Worm (Caenorhabditis elegans) whole organism, early embryonic: ENCODE measurements around the gene C05E11.3.

Source experiments
- F13C5.2 ChIP-seq: sonication (generic microtip); optimal IDR thresholded peaks from 2 replicates; lab custom pipeline; 2017; ENCODE audit warnings: mild to moderate bottlenecking, missing genetic modification characterization, inconsistent platforms, missing compliant biosample characterization
- ama-1 ChIP-seq: fragments of 150-350 bp; optimal IDR thresholded peaks from 2 replicates; lab custom pipeline; 2014
- ceh-13 ChIP-seq: fragments of 200-800 bp; sonication (Bioruptor generic); optimal IDR thresholded peaks from 2 replicates; lab custom pipeline; 2018; ENCODE audit warnings: mild to moderate bottlenecking, missing genetic modification characterization, missing compliant biosample characterization
- ets-7 ChIP-seq: sonication (generic microtip); optimal IDR thresholded peaks from 2 replicates; lab custom pipeline; 2016; ENCODE audit warnings: missing genotype, missing genetic modification characterization, missing compliant biosample characterization
- hmbx-1 ChIP-seq: sonication (generic microtip); optimal IDR thresholded peaks from 2 replicates; lab custom pipeline; 2016; ENCODE audit warnings: mild to moderate bottlenecking, missing genetic modification characterization, missing compliant biosample characterization
- hmg-4 ChIP-seq: fragments of 200-800 bp; sonication (Bioruptor generic); optimal IDR thresholded peaks from 2 replicates; lab custom pipeline; 2018; ENCODE audit warnings: mild to moderate bottlenecking, missing genetic modification characterization, missing compliant biosample characterization
- pes-1 ChIP-seq: fragments of 200-800 bp; sonication (Bioruptor generic); IDR thresholded peaks from 2 replicates; pipeline ENCODE4 v1.3.6; 2022; ENCODE audit warnings: missing genetic modification reagents, missing genetic modification characterization, missing compliant biosample characterization
- sea-1 ChIP-seq: fragments of 200-800 bp; sonication (Bioruptor generic); conservative IDR thresholded peaks from 2 replicates; pipeline ENCODE4 v1.3.6; 2022; ENCODE audit warnings: missing genetic modification characterization, missing compliant biosample characterization
- tbx-37 ChIP-seq: fragments of 200-800 bp; sonication (Bioruptor generic); conservative IDR thresholded peaks from 2 replicates; pipeline ENCODE4 v1.3.6; 2022; ENCODE audit warnings: missing genetic modification reagents, missing genetic modification characterization, missing compliant biosample characterization
- tra-4 ChIP-seq: sonication (generic microtip); optimal IDR thresholded peaks from 2 replicates; lab custom pipeline; 2017; ENCODE audit warnings: missing genetic modification characterization, missing compliant biosample characterization

DNA sequence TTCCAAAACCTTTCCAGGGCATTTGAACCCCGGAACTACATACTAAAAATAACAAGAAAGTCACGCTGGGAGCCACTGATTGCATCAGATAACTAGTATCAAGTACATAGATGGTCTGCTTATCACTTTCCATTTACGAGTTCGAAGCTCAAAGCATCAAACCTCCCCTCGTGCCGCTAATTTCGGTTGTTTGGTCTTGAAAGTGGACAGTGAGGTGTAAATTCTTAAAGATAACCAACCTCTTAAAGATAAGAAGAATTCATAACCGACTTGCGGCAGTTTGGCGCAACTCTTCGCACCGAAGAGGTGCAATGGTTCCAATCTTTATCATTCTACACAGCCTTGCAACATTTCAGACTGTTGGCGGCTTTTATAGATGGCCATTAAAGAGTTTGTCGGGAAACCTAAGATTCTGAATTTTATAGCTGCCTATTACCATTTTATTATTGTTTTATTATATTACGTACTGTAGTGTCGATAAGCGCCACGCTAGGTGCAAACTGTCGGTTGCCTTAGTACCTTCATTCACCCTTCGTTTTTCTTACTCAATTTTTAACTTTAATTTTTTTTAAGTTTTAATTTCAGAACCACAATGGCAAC, 13.2 kb upstream of the C05E11.3 start, which contains the start of gene amt-4:
- TF ChIP-seq ets-7 (tag; lab: Kevin White, UChicago) (no peak), ceh-13 (GFP tag; lab: Kevin White, UChicago) (no peak), sea-1 (no peak), ama-1 (lab: Kevin White, UChicago) (no peak), tbx-37 (no peak), tra-4 (tag; lab: Kevin White, UChicago) (no peak), pes-1 (GFP tag; lab: Robert Waterston, UW) (no peak), hmbx-1 (no peak), F13C5.2 (tag; lab: Kevin White, UChicago) (no peak), hmg-4 (GFP tag; lab: Kevin White, UChicago) (no peak)
